Worm (Caenorhabditis elegans) whole organism, young adult: ENCODE results near the gene W07G4.1.

Experiments
- B0336.3 ChIP-seq: fragments of 200-800 bp; sonication (Bioruptor generic); IDR thresholded peaks from 2 replicates; pipeline ENCODE4 v1.3.6; 2022; ENCODE audit warnings: missing genetic modification characterization, missing compliant biosample characterization
- C17E4.6 ChIP-seq: fragments of 200-800 bp; sonication (Bioruptor generic); IDR thresholded peaks from 2 replicates; pipeline ENCODE4 v1.3.6; 2022; ENCODE audit warnings: missing genetic modification reagents, missing genetic modification characterization, missing compliant biosample characterization
- D2030.7 ChIP-seq: fragments of 200-800 bp; sonication (Bioruptor generic); IDR thresholded peaks from 2 replicates; pipeline ENCODE4 v1.3.6; 2022; ENCODE audit warnings: missing genetic modification reagents, missing genetic modification characterization, missing compliant biosample characterization
- F57C9.4 ChIP-seq: sonication (generic microtip); optimal IDR thresholded peaks from 2 replicates; lab custom pipeline; 2017; ENCODE audit warnings: mild to moderate bottlenecking, missing genetic modification characterization, missing compliant biosample characterization
- K12H6.12 ChIP-seq: fragments of 200-800 bp; sonication (Bioruptor generic); optimal IDR thresholded peaks from 2 replicates; lab custom pipeline; 2018; ENCODE audit warnings: mild to moderate bottlenecking, missing genetic modification characterization, missing compliant biosample characterization
- Y53F4B.3 ChIP-seq: fragments of 200-800 bp; sonication (Bioruptor generic); IDR thresholded peaks from 2 replicates; pipeline ENCODE4 v1.3.6; 2022; ENCODE audit warnings: missing genetic modification reagents, missing genetic modification characterization, missing compliant biosample characterization
- Y67H2A.10 ChIP-seq: fragments of 200-800 bp; sonication (Bioruptor generic); conservative IDR thresholded peaks from 2 replicates; pipeline ENCODE4 v1.3.6; 2022; ENCODE audit warnings: missing genetic modification reagents, missing genetic modification characterization, missing compliant biosample characterization
- ama-1 ChIP-seq, 3 experiments: fragments of 150-350 bp in 1 of 3; sonication (generic microtip) in 2 of 3; optimal IDR thresholded peaks; 2 replicates each; lab custom pipeline; 2014 to 2018; ENCODE audit warnings: missing biosample characterization in 2 of 3, missing genetic modification characterization in 2 of 3, missing genetic modification reagents in 2 of 3
- attf-3 ChIP-seq: fragments of 200-800 bp; sonication (Bioruptor generic); conservative IDR thresholded peaks from 2 replicates; pipeline ENCODE4 v1.3.6; 2022; ENCODE audit warnings: missing genetic modification reagents, missing genetic modification characterization, missing compliant biosample characterization
- ccch-3 ChIP-seq: fragments of 200-800 bp; sonication (Bioruptor generic); optimal IDR thresholded peaks from 2 replicates; lab custom pipeline; 2018; ENCODE audit warnings: mild to moderate bottlenecking, missing genetic modification characterization, missing compliant biosample characterization
- cebp-2 ChIP-seq: fragments of 200-800 bp; sonication (Bioruptor generic); IDR thresholded peaks from 2 replicates; pipeline ENCODE4 v1.3.6; 2022; ENCODE audit warnings: missing genetic modification characterization, missing compliant biosample characterization
- ceh-40 ChIP-seq: fragments of 200-800 bp; sonication (Bioruptor generic); IDR thresholded peaks from 2 replicates; pipeline ENCODE4 v1.3.6; 2022; ENCODE audit warnings: missing genetic modification characterization, missing compliant biosample characterization
- ceh-58 ChIP-seq: fragments of 200-800 bp; sonication (Bioruptor generic); IDR thresholded peaks from 2 replicates; pipeline ENCODE4 v1.3.6; 2022; ENCODE audit warnings: missing genetic modification characterization, missing compliant biosample characterization
- ceh-79 ChIP-seq: sonication (generic microtip); optimal IDR thresholded peaks from 2 replicates; lab custom pipeline; 2017; ENCODE audit warnings: mild to moderate bottlenecking, missing genetic modification characterization, missing compliant biosample characterization
- chd-7 ChIP-seq: sonication (generic microtip); optimal IDR thresholded peaks from 2 replicates; lab custom pipeline; 2016; ENCODE audit warnings: mild to moderate bottlenecking, missing genetic modification characterization, moderate library complexity, missing compliant biosample characterization
- dpl-1 ChIP-seq: fragments of 150-350 bp; optimal IDR thresholded peaks from 2 replicates; lab custom pipeline; 2014; ENCODE audit warnings: missing biosample characterization, missing genetic modification reagents, missing genetic modification characterization
- him-1 ChIP-seq: sonication (generic microtip); optimal IDR thresholded peaks from 2 replicates; lab custom pipeline; 2016; ENCODE audit warnings: missing genotype, missing genetic modification reagents, missing genetic modification characterization, missing compliant biosample characterization
- hmg-1.2 ChIP-seq: fragments of 200-800 bp; sonication (Bioruptor generic); IDR thresholded peaks from 2 replicates; pipeline ENCODE4 v1.3.6; 2022; ENCODE audit warnings: missing genetic modification reagents, missing genetic modification characterization, missing compliant biosample characterization
- hmg-20 ChIP-seq: fragments of 200-800 bp; sonication (Bioruptor generic); IDR thresholded peaks from 2 replicates; pipeline ENCODE4 v1.3.6; 2022; ENCODE audit warnings: missing genetic modification reagents, missing genetic modification characterization, missing compliant biosample characterization
- hrde-1 ChIP-seq: sonication (generic microtip); optimal IDR thresholded peaks from 2 replicates; lab custom pipeline; 2016; ENCODE audit warnings: missing genetic modification characterization, mild to moderate bottlenecking, missing compliant biosample characterization, moderate library complexity, missing genotype, missing genetic modification reagents, borderline replicate concordance
- lag-1 ChIP-seq: fragments of 200-800 bp; sonication (Bioruptor generic); IDR thresholded peaks from 2 replicates; pipeline ENCODE4 v1.3.6; 2022; ENCODE audit warnings: missing genetic modification reagents, missing genetic modification characterization, missing compliant biosample characterization
- lin-40 ChIP-seq: sonication (generic microtip); optimal IDR thresholded peaks from 2 replicates; lab custom pipeline; 2016; ENCODE audit warnings: missing genetic modification characterization, mild to moderate bottlenecking, missing compliant biosample characterization, missing genotype, missing genetic modification reagents
- lsl-1 ChIP-seq: fragments of 200-800 bp; sonication (Bioruptor generic); optimal IDR thresholded peaks from 2 replicates; lab custom pipeline; 2018; ENCODE audit warnings: mild to moderate bottlenecking, missing genetic modification characterization, moderate library complexity, missing compliant biosample characterization
- madf-8 ChIP-seq: fragments of 200-800 bp; sonication (Bioruptor generic); conservative IDR thresholded peaks from 2 replicates; pipeline ENCODE4 v1.3.6; 2022; ENCODE audit warnings: missing genetic modification reagents, missing genetic modification characterization, missing compliant biosample characterization
- mcd-1 ChIP-seq: fragments of 200-800 bp; sonication (Bioruptor generic); IDR thresholded peaks from 2 replicates; pipeline ENCODE4 v1.3.6; 2022; ENCODE audit warnings: missing genetic modification reagents, missing genetic modification characterization, missing compliant biosample characterization
- mes-4 ChIP-seq: sonication (generic microtip); optimal IDR thresholded peaks from 2 replicates; lab custom pipeline; 2016; ENCODE audit warnings: missing genotype, missing genetic modification characterization, missing compliant biosample characterization
- nfya-1 ChIP-seq: sonication (generic microtip); optimal IDR thresholded peaks from 2 replicates; lab custom pipeline; 2017; ENCODE audit warnings: antibody characterized with exemption, missing compliant biosample characterization, missing genetic modification characterization, borderline replicate concordance; ENCODE audit not compliant: insufficient read depth
- nhr-27 ChIP-seq: fragments of 200-800 bp; sonication (Bioruptor generic); optimal IDR thresholded peaks from 2 replicates; lab custom pipeline; 2018; ENCODE audit warnings: mild to moderate bottlenecking, missing genetic modification characterization, moderate library complexity, missing compliant biosample characterization
- nhr-80 ChIP-seq: sonication (generic microtip); optimal IDR thresholded peaks from 2 replicates; lab custom pipeline; 2016; ENCODE audit warnings: missing genetic modification characterization, missing compliant biosample characterization
- sea-2 ChIP-seq: fragments of 200-800 bp; sonication (Bioruptor generic); IDR thresholded peaks from 2 replicates; pipeline ENCODE4 v1.3.6; 2022; ENCODE audit warnings: missing genetic modification characterization, missing compliant biosample characterization
- snpc-4 ChIP-seq, 5 experiments: fragments of 150-350 bp in 1 of 5; sonication (generic microtip) in 4 of 5; optimal IDR thresholded peaks; 2 replicates each; lab custom pipeline; 2014 to 2018; ENCODE audit warnings: missing genetic modification characterization in 5 of 5, missing biosample characterization in 3 of 5, antibody characterized with exemption in 2 of 5, mild to moderate bottlenecking in 2 of 5, missing compliant biosample characterization in 2 of 5, missing genotype in 2 of 5, moderate library complexity in 2 of 5, missing genetic modification reagents in 1 of 5
- somi-1 ChIP-seq: fragments of 200-800 bp; sonication (Bioruptor generic); optimal IDR thresholded peaks from 2 replicates; lab custom pipeline; 2018; ENCODE audit warnings: mild to moderate bottlenecking, missing genetic modification characterization, missing compliant biosample characterization
- sptf-2 ChIP-seq: fragments of 200-800 bp; sonication (Bioruptor generic); optimal IDR thresholded peaks from 2 replicates; lab custom pipeline; 2018; ENCODE audit warnings: mild to moderate bottlenecking, missing genetic modification characterization, missing compliant biosample characterization
- tbp1 ChIP-seq: fragments of 200-800 bp; sonication (Bioruptor generic); optimal IDR thresholded peaks from 2 replicates; lab custom pipeline; 2018; ENCODE audit warnings: mild to moderate bottlenecking, missing genetic modification characterization, missing compliant biosample characterization
- tlf-1 ChIP-seq: fragments of 200-800 bp; sonication (Bioruptor generic); optimal IDR thresholded peaks from 2 replicates; lab custom pipeline; 2018; ENCODE audit warnings: mild to moderate bottlenecking, missing genetic modification characterization, missing compliant biosample characterization
- ztf-22 ChIP-seq: fragments of 200-800 bp; sonication (Bioruptor generic); optimal IDR thresholded peaks from 2 replicates; lab custom pipeline; 2018; ENCODE audit warnings: mild to moderate bottlenecking, missing genetic modification characterization, moderate library complexity, missing compliant biosample characterization
- ztf-25 ChIP-seq: fragments of 200-800 bp; sonication (Bioruptor generic); IDR thresholded peaks from 2 replicates; pipeline ENCODE4 v1.3.6; 2022; ENCODE audit warnings: missing genetic modification reagents, missing genetic modification characterization, missing compliant biosample characterization
- ztf-28 ChIP-seq: fragments of 200-800 bp; sonication (Bioruptor generic); IDR thresholded peaks from 2 replicates; pipeline ENCODE4 v1.3.6; 2022; ENCODE audit warnings: missing genetic modification reagents, missing genetic modification characterization, missing compliant biosample characterization

The W07G4.1 gene

ce11 chrV:13021540-13021939 lies 11.8 kb upstream of the W07G4.1 start:
- TF ChIP-seq Y67H2A.10 (GFP tag; lab: Robert Waterston, UW) (no peak), ceh-58 (GFP tag; lab: Robert Waterston, UW) (no peak), hmg-20 (no peak), ztf-25 (no peak), somi-1 (GFP tag; lab: Kevin White, UChicago) (no peak), attf-3 (GFP tag; lab: Robert Waterston, UW) (no peak), ceh-40 (GFP tag; lab: Robert Waterston, UW) (no peak), dpl-1 (GFP tag; lab: Kevin White, UChicago) (no peak), Y53F4B.3 (GFP tag; lab: Robert Waterston, UW) (no peak), ceh-79 (tag; lab: Kevin White, UChicago) (no peak), hrde-1 (tag; lab: Kevin White, UChicago) (no peak), mes-4 (tag; lab: Kevin White, UChicago) (no peak), B0336.3 (GFP tag; lab: Robert Waterston, UW) (no peak), tbp1 (GFP tag; lab: Kevin White, UChicago) (no peak), lag-1 (GFP tag; lab: Robert Waterston, UW) (no peak)

- TF ChIP-seq him-1 (tag; lab: Kevin White, UChicago) (no peak), ccch-3 (no peak), ama-1 (optimal IDR thresholded peaks at IDR 0.05; lab: Kevin White, UChicago) (no peak), ama-1 (GFP tag; optimal IDR thresholded peaks at IDR 0.05; lab: Kevin White, UChicago) (no peak), nfya-1 (no peak), mcd-1 (no peak), nhr-27 (tag; lab: Kevin White, UChicago) (no peak), ceh-58 (GFP tag; lab: Robert Waterston, UW) (no peak), cebp-2 (GFP tag; lab: Robert Waterston, UW) (no peak), lin-40 (tag; lab: Kevin White, UChicago) (no peak), F57C9.4 (tag; lab: Kevin White, UChicago) (no peak), ztf-22 (GFP tag; lab: Kevin White, UChicago) (no peak)
These were observed 11.1 kb upstream of the W07G4.1 start for ce11 chrV:13022265-13022664.

ce11 chrV:13024499-13024898 lies 8.8 kb upstream of the W07G4.1 start:
- TF ChIP-seq nhr-27 (tag; lab: Kevin White, UChicago) (no peak), mcd-1 (no peak), chd-7 (no peak), madf-8 (GFP tag; lab: Robert Waterston, UW) (no peak), sea-2 (no peak), lsl-1 (GFP tag; lab: Kevin White, UChicago) (no peak), hmg-1.2 (GFP tag; lab: Robert Waterston, UW) (no peak), tbp1 (GFP tag; lab: Kevin White, UChicago) (no peak), C17E4.6 (GFP tag; lab: Robert Waterston, UW) (no peak), F57C9.4 (tag; lab: Kevin White, UChicago) (no peak), K12H6.12 (tag; lab: Kevin White, UChicago) (no peak), D2030.7 (GFP tag; lab: Robert Waterston, UW) (no peak)

ce11 chrV:13025283-13025682 lies 8.0 kb upstream of the W07G4.1 start:
- TF ChIP-seq tlf-1 (GFP tag; lab: Kevin White, UChicago): no peak
- TF ChIP-seq sptf-2: no peak
- TF ChIP-seq snpc-4 (GFP tag; optimal IDR thresholded peaks at IDR 0.05; lab: Kevin White, UChicago): no peak
- no peak for TF ChIP-seq snpc-4 (tag; optimal IDR thresholded peaks at IDR 0.05; lab: Kevin White, UChicago)
- TF ChIP-seq nhr-80 (tag; lab: Kevin White, UChicago): no peak
- TF ChIP-seq ceh-58 (GFP tag; lab: Robert Waterston, UW): 0 out of 2 replicates have a peak, but pooled peaks have one; percentile 21
- TF ChIP-seq ztf-28 (GFP tag; lab: Robert Waterston, UW): 0 out of 2 replicates have a peak, but pooled peaks have one; percentile 20
- TF ChIP-seq, all 124 proteins: peak for 2
